Fruit fly (Drosophila melanogaster) whole organism, embryonic: ENCODE results near the gene Targ2.

Experiments used
- Blimp-1 ChIP-seq: fragments of 200-800 bp; sonication (Bioruptor generic); optimal IDR thresholded peaks from 3 replicates; lab custom pipeline; 2018; ENCODE audit warnings: missing biosample characterization, missing genetic modification characterization, mild to moderate bottlenecking, moderate library complexity, missing genetic modification reagents
- CG11696 ChIP-seq: fragments of 200-800 bp; sonication (Bioruptor generic); IDR thresholded peaks from 2 replicates; pipeline ENCODE4 v1.3.6; 2022; ENCODE audit warnings: missing biosample characterization, missing genetic modification characterization
- CG1233 ChIP-seq: fragments of 200-800 bp; sonication (Bioruptor generic); optimal IDR thresholded peaks from 4 replicates; lab custom pipeline; 2018; ENCODE audit warnings: missing biosample characterization, mild to moderate bottlenecking, missing genetic modification characterization
- CG13287 ChIP-seq: fragments of 200-800 bp; sonication (Bioruptor generic); IDR thresholded peaks from 2 replicates; pipeline ENCODE4 v1.3.6; 2022; ENCODE audit warnings: missing biosample characterization, missing genetic modification characterization; ENCODE audit not compliant: partially characterized antibody
- CG14014 ChIP-seq: fragments of 200-800 bp; sonication (Bioruptor generic); IDR thresholded peaks from 2 replicates; pipeline ENCODE4 v1.3.6; 2022; ENCODE audit warnings: missing biosample characterization, missing genetic modification characterization
- CG15601 ChIP-seq: fragments of 200-800 bp; sonication (Bioruptor generic); optimal IDR thresholded peaks from 3 replicates; lab custom pipeline; 2019; ENCODE audit warnings: missing biosample characterization, mild to moderate bottlenecking, missing genetic modification characterization, moderate library complexity
- CG1603 ChIP-seq: fragments of 200-800 bp; sonication (Bioruptor generic); optimal IDR thresholded peaks from 2 replicates; lab custom pipeline; 2019; ENCODE audit warnings: missing biosample characterization, mild to moderate bottlenecking, missing genetic modification characterization, moderate library complexity
- CG16863 ChIP-seq: fragments of 200-800 bp; sonication (Bioruptor generic); optimal IDR thresholded peaks from 3 replicates; lab custom pipeline; 2016; ENCODE audit warnings: missing biosample characterization, missing genetic modification characterization
- CG17361 ChIP-seq: fragments of 200-800 bp; sonication (Bioruptor generic); IDR thresholded peaks from 3 replicates; pipeline ENCODE4 v1.3.6; 2022; ENCODE audit warnings: missing biosample characterization, missing genetic modification characterization
- CG18262 ChIP-seq: fragments of 200-800 bp; optimal IDR thresholded peaks from 3 replicates; lab custom pipeline; 2019; ENCODE audit warnings: missing biosample characterization, mild to moderate bottlenecking, missing genetic modification characterization, moderate library complexity
- CG2129 ChIP-seq: fragments of 200-800 bp; sonication (Bioruptor generic); IDR thresholded peaks from 2 replicates; pipeline ENCODE4 v1.3.6; 2022; ENCODE audit warnings: missing biosample characterization, missing genetic modification characterization; ENCODE audit not compliant: partially characterized antibody
- CG31441 ChIP-seq: fragments of 200-800 bp; sonication (Bioruptor generic); IDR thresholded peaks from 2 replicates; pipeline ENCODE4 v1.3.6; 2022; ENCODE audit warnings: missing biosample characterization, missing genetic modification characterization
- CG32772 ChIP-seq: fragments of 200-800 bp; sonication (Bioruptor generic); IDR thresholded peaks from 2 replicates; pipeline ENCODE4 v1.3.6; 2022; ENCODE audit warnings: missing biosample characterization, missing genetic modification characterization
- CG3726 ChIP-seq: fragments of 200-800 bp; sonication (Bioruptor generic); IDR thresholded peaks from 3 replicates; pipeline ENCODE4, ENCODE4 v1.3.6; 2022; ENCODE audit warnings: missing biosample characterization, missing genetic modification characterization
- CG7745 ChIP-seq: fragments of 200-800 bp; sonication (Bioruptor generic); optimal IDR thresholded peaks from 2 replicates; lab custom pipeline; 2018; ENCODE audit warnings: missing biosample characterization, mild to moderate bottlenecking, missing genetic modification characterization, moderate library complexity
- Dek ChIP-seq: fragments of 200-800 bp; sonication (Bioruptor generic); optimal IDR thresholded peaks from 3 replicates; lab custom pipeline; 2019; ENCODE audit warnings: missing biosample characterization, mild to moderate bottlenecking, missing genetic modification characterization, moderate library complexity
- Drgx ChIP-seq: fragments of 200-800 bp; sonication (Bioruptor generic); IDR thresholded peaks from 2 replicates; pipeline ENCODE4 v1.3.6; 2022; ENCODE audit warnings: missing biosample characterization, missing genetic modification characterization
- Eip74EF ChIP-seq, 2 experiments: fragments of 200-800 bp in 1 of 2; fragments of >200 bp in 1 of 2; sonication (Bioruptor generic) in 1 of 2; optimal IDR thresholded peaks; 2 replicates each; lab custom pipeline; 2017 to 2019; ENCODE audit warnings: missing biosample characterization in 2 of 2, missing genetic modification characterization in 2 of 2, mild to moderate bottlenecking in 1 of 2, moderate library complexity in 1 of 2
- Ets65A ChIP-seq: fragments of 200-800 bp; sonication (Bioruptor generic); peaks from one replicate; lab custom pipeline; 2016; ENCODE audit warnings: missing biosample characterization, missing genetic modification characterization
- GATAe ChIP-seq: fragments of 200-800 bp; sonication (Bioruptor generic); conservative IDR thresholded peaks from 2 replicates; pipeline ENCODE4 v1.3.6; 2022; ENCODE audit warnings: missing biosample characterization, missing genetic modification characterization
- Hr3 ChIP-seq: fragments of 200-800 bp; sonication (Bioruptor generic); optimal IDR thresholded peaks from 3 replicates; lab custom pipeline; 2016; ENCODE audit warnings: missing biosample characterization, missing genetic modification characterization
- Med ChIP-seq: fragments of 200-800 bp; sonication (Bioruptor generic); peaks from one replicate; lab custom pipeline; 2016; ENCODE audit warnings: missing biosample characterization, missing genetic modification characterization, mild to moderate bottlenecking, inconsistent platforms, moderate library complexity
- Oaz ChIP-seq: fragments of 200-800 bp; sonication (Bioruptor generic); IDR thresholded peaks from 2 replicates; pipeline ENCODE4 v1.3.6; 2022; ENCODE audit warnings: missing biosample characterization, missing genetic modification characterization
- Optix ChIP-seq: fragments of 200-800 bp; sonication (Bioruptor generic); IDR thresholded peaks from 3 replicates; pipeline ENCODE4 v1.3.6; 2022; ENCODE audit warnings: missing biosample characterization, missing genetic modification characterization
- Sox102F ChIP-seq: fragments of 200-800 bp; sonication (Bioruptor generic); optimal IDR thresholded peaks from 2 replicates; lab custom pipeline; 2018; ENCODE audit warnings: missing biosample characterization, mild to moderate bottlenecking, missing genetic modification characterization, moderate library complexity
- Xbp1 ChIP-seq: fragments of 200-800 bp; sonication (Bioruptor generic); optimal IDR thresholded peaks from 3 replicates; lab custom pipeline; 2016; ENCODE audit warnings: missing biosample characterization, mild to moderate bottlenecking, missing genetic modification characterization
- bsh ChIP-seq, 2 experiments: fragments of 200-800 bp; sonication (Bioruptor generic); optimal IDR thresholded peaks; 2 replicates each; lab custom pipeline; 2017 to 2018; ENCODE audit warnings: mild to moderate bottlenecking in 2 of 2, missing biosample characterization in 2 of 2, missing genetic modification characterization in 2 of 2, moderate library complexity in 1 of 2
- chinmo ChIP-seq: fragments of 200-800 bp; sonication (Bioruptor generic); IDR thresholded peaks from 4 replicates; pipeline ENCODE4 v1.3.6; 2022; ENCODE audit warnings: missing biosample characterization, missing genetic modification characterization; ENCODE audit not compliant: partially characterized antibody
- corto ChIP-seq: fragments of 200-800 bp; sonication (Bioruptor generic); optimal IDR thresholded peaks from 2 replicates; lab custom pipeline; 2016; ENCODE audit warnings: missing biosample characterization, mild to moderate bottlenecking, missing genetic modification characterization, moderate library complexity
- cwo ChIP-seq: fragments of 200-800 bp; sonication (Bioruptor generic); optimal IDR thresholded peaks from 3 replicates; lab custom pipeline; 2017; ENCODE audit warnings: missing biosample characterization, missing genetic modification characterization, mild to moderate bottlenecking, moderate library complexity, missing genetic modification reagents
- ftz-f1 ChIP-seq: fragments of 200-800 bp; sonication (Bioruptor generic); optimal IDR thresholded peaks from 2 replicates; lab custom pipeline; 2016; ENCODE audit warnings: missing biosample characterization, missing genetic modification characterization
- lab ChIP-seq: fragments of 200-800 bp; sonication (Bioruptor generic); optimal IDR thresholded peaks from 3 replicates; lab custom pipeline; 2017; ENCODE audit warnings: missing biosample characterization, missing genetic modification characterization, mild to moderate bottlenecking, moderate library complexity, missing genetic modification reagents
- sd ChIP-seq: fragments of 200-800 bp; sonication (Bioruptor generic); optimal IDR thresholded peaks from 3 replicates; lab custom pipeline; 2018; ENCODE audit warnings: missing biosample characterization, mild to moderate bottlenecking, missing genetic modification characterization, moderate library complexity
- sima ChIP-seq: fragments of 200-800 bp; sonication (Bioruptor generic); optimal IDR thresholded peaks from 2 replicates; lab custom pipeline; 2016; ENCODE audit warnings: missing biosample characterization, missing genetic modification characterization
- sr ChIP-seq: fragments of 200-800 bp; sonication (Bioruptor generic); IDR thresholded peaks from 3 replicates; pipeline ENCODE4 v1.3.6; 2022; ENCODE audit warnings: missing biosample characterization, missing genetic modification characterization

Targ2 gene

DNA sequence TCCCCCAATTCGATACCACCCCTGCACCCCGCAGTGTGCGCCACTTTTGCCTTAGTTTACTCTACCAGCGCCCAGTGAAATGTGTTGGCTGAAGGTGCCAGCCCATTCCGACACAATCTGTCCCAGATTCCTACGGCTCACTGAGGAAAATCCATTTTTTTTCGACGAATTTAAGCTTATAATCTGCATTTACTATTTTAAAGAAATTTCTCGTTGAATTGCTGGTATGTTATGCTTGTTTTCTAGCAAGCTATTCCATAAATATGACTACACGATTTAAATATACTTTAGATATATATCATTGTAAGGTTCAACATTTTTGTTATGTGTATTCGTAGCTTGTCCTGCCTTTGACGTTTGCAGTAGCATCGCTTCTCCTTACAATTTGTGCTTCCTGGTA, 20.2 kb upstream of the Targ2 start (continued):
- TF ChIP-seq sd (tag; lab: Kevin White, UChicago) (peak; percentile 91), CG15601 (tag; lab: Kevin White, UChicago) (no peak), Xbp1 (GFP tag; lab: Kevin White, UChicago) (peak; percentile 22), CG17361 (GFP tag; lab: Robert Waterston, UW) (0 out of 3 replicates have a peak, but pooled peaks have one; percentile 18), CG2129 (no peak), GATAe (no peak), Oaz (GFP tag; lab: Robert Waterston, UW) (no peak), lab (GFP tag; lab: Kevin White, UChicago) (peak; percentile 5), CG18262 (tag; lab: Kevin White, UChicago) (peak; percentile 26), bsh (GFP tag; optimal IDR thresholded peaks at IDR 0.05; lab: Kevin White, UChicago) (peak in 1 of 2 experiments; percentile 48), CG1603 (tag; lab: Kevin White, UChicago) (peak; percentile 24), Blimp-1 (GFP tag; lab: Kevin White, UChicago) (peak; percentile 35), CG1233 (GFP tag; lab: Kevin White, UChicago) (no peak), Drgx (peak; percentile 59), CG31441 (peak; percentile 28; the same call in 1 of the 2 replicates), Sox102F (GFP tag; lab: Kevin White, UChicago) (peak; percentile 46)

DNA sequence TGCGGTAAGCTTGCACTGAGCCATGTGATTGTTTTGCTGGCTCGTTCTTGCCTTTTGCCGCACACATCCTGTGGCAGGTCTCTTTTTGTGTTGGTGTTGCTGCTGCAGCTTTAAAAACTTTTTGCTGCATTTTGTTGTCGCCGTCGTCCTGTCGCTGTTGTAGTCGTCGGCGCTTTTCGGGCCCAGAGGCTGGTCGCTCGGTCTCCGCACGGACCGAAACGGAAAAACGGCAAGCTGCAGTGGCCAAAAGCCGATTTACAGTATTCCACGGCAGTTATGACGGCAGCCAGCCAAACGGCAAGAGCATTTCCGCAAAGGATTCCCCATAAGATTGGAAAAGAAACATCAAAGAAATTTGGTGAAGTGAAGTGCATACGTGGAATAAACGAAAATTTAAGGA, 17.1 kb upstream of the Targ2 start, which contains the start of gene CG43219:
CG43219 (plus strand) TSS at position 301 of the 400 bp plus-strand sequence.
- TF ChIP-seq sima (no peak), Hr3 (GFP tag; lab: Kevin White, UChicago) (no peak), Ets65A (peak; percentile 28), CG14014 (GFP tag; lab: Robert Waterston, UW) (no peak), CG16863 (GFP tag; lab: Kevin White, UChicago) (no peak), CG32772 (GFP tag; lab: Robert Waterston, UW) (0 out of 2 replicates have a peak, but pooled peaks have one; percentile 7), Optix (GFP tag; lab: Robert Waterston, UW) (0 out of 3 replicates have a peak, but pooled peaks have one; percentile 6), CG3726 (GFP tag; lab: Robert Waterston, UW) (0 out of 3 replicates have a peak, but pooled peaks have one; percentile 49)

DNA sequence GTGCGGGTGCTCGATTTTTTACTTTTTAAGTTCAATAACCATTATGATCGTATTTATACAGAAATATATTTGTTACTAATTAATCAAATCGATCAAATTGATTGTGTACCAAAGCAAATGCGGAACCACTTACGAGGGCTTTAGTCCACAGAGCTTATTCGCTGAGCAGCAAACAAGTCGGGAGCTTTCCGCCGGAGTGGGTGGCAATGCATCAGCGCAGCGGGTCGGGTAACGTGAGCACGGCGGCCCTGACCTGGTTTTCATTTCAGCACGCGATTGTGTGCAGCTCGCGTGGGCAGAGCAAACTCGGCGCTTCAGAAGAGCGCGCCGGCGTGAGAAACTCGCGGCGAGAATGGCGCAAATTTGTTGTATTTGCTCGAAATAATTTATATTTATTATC, 16.1 kb upstream of the Targ2 start:
- TF ChIP-seq corto (GFP tag; lab: Kevin White, UChicago) (no peak), Med (GFP tag; lab: Kevin White, UChicago) (peak; percentile 65), Dek (tag; lab: Kevin White, UChicago) (no peak), ftz-f1 (GFP tag; lab: Kevin White, UChicago) (peak; percentile 65), chinmo (GFP tag; lab: Robert Waterston, UW) (peak; percentile 93; the same call in 3 of the 4 replicates), CG11696 (GFP tag; lab: Robert Waterston, UW) (no peak), CG7745 (tag; lab: Kevin White, UChicago) (no peak), sr (GFP tag; lab: Robert Waterston, UW) (peak; percentile 91), cwo (GFP tag; lab: Kevin White, UChicago) (peak; percentile 59), Eip74EF (GFP tag; optimal IDR thresholded peaks at IDR 0.05; lab: Kevin White, UChicago) (peak in 1 of 2 experiments; percentile 50), CG13287 (GFP tag; lab: Robert Waterston, UW) (no peak; the same call in 1 of the 2 replicates)
